Worm (Caenorhabditis elegans) whole organism, early embryonic: ENCODE measurements around the gene B0496.1.

Source experiments
- B0310.2 ChIP-seq: sonication (generic microtip); optimal IDR thresholded peaks from 2 replicates; lab custom pipeline; 2016; ENCODE audit warnings: mild to moderate bottlenecking, missing genetic modification characterization, missing compliant biosample characterization
- F13C5.2 ChIP-seq: sonication (generic microtip); optimal IDR thresholded peaks from 2 replicates; lab custom pipeline; 2017; ENCODE audit warnings: mild to moderate bottlenecking, missing genetic modification characterization, inconsistent platforms, missing compliant biosample characterization
- aly-1 ChIP-seq: sonication (generic microtip); optimal IDR thresholded peaks from 2 replicates; lab custom pipeline; 2016; ENCODE audit warnings: missing genetic modification characterization, missing compliant biosample characterization
- ama-1 ChIP-seq: fragments of 150-350 bp; optimal IDR thresholded peaks from 2 replicates; lab custom pipeline; 2014
- ceh-13 ChIP-seq: fragments of 200-800 bp; sonication (Bioruptor generic); optimal IDR thresholded peaks from 2 replicates; lab custom pipeline; 2018; ENCODE audit warnings: mild to moderate bottlenecking, missing genetic modification characterization, missing compliant biosample characterization
- ceh-36 ChIP-seq: sonication (generic microtip); optimal IDR thresholded peaks from 2 replicates; lab custom pipeline; 2016; ENCODE audit warnings: missing genetic modification characterization, inconsistent platforms, missing compliant biosample characterization
- ets-7 ChIP-seq: sonication (generic microtip); optimal IDR thresholded peaks from 2 replicates; lab custom pipeline; 2016; ENCODE audit warnings: missing genotype, missing genetic modification characterization, missing compliant biosample characterization
- flt-1 ChIP-seq: fragments of 200-800 bp; sonication (Bioruptor generic); IDR thresholded peaks from 2 replicates; pipeline ENCODE4 v1.3.6; 2022; ENCODE audit warnings: missing genetic modification characterization, missing compliant biosample characterization
- hmbx-1 ChIP-seq: sonication (generic microtip); optimal IDR thresholded peaks from 2 replicates; lab custom pipeline; 2016; ENCODE audit warnings: mild to moderate bottlenecking, missing genetic modification characterization, missing compliant biosample characterization
- hmg-4 ChIP-seq: fragments of 200-800 bp; sonication (Bioruptor generic); optimal IDR thresholded peaks from 2 replicates; lab custom pipeline; 2018; ENCODE audit warnings: mild to moderate bottlenecking, missing genetic modification characterization, missing compliant biosample characterization
- hnd-1 ChIP-seq: sonication (generic microtip); optimal IDR thresholded peaks from 2 replicates; lab custom pipeline; 2016; ENCODE audit warnings: missing genetic modification characterization, missing compliant biosample characterization
- pes-1 ChIP-seq: fragments of 200-800 bp; sonication (Bioruptor generic); IDR thresholded peaks from 2 replicates; pipeline ENCODE4 v1.3.6; 2022; ENCODE audit warnings: missing genetic modification reagents, missing genetic modification characterization, missing compliant biosample characterization
- scrt-1 ChIP-seq: fragments of 200-800 bp; sonication (Bioruptor generic); IDR thresholded peaks from 2 replicates; pipeline ENCODE4 v1.3.6; 2022; ENCODE audit warnings: missing genetic modification characterization, missing compliant biosample characterization
- sea-1 ChIP-seq: fragments of 200-800 bp; sonication (Bioruptor generic); conservative IDR thresholded peaks from 2 replicates; pipeline ENCODE4 v1.3.6; 2022; ENCODE audit warnings: missing genetic modification characterization, missing compliant biosample characterization
- tbx-11 ChIP-seq: fragments of 200-800 bp; sonication (Bioruptor generic); IDR thresholded peaks from 2 replicates; pipeline ENCODE4 v1.3.6; 2022; ENCODE audit warnings: missing genetic modification characterization, missing compliant biosample characterization
- tbx-37 ChIP-seq: fragments of 200-800 bp; sonication (Bioruptor generic); conservative IDR thresholded peaks from 2 replicates; pipeline ENCODE4 v1.3.6; 2022; ENCODE audit warnings: missing genetic modification reagents, missing genetic modification characterization, missing compliant biosample characterization
- tra-4 ChIP-seq: sonication (generic microtip); optimal IDR thresholded peaks from 2 replicates; lab custom pipeline; 2017; ENCODE audit warnings: missing genetic modification characterization, missing compliant biosample characterization

Gene B0496.1

ce11 chrIV:7467170-7467569 is 21.1 kb downstream of the B0496.1 start:
- no peak for TF ChIP-seq ets-7 (tag; lab: Kevin White, UChicago)
- TF ChIP-seq pes-1 (GFP tag; lab: Robert Waterston, UW), result no peak

ce11 chrIV:7468638-7469037 is 22.5 kb downstream of the B0496.1 start:
- no peak for TF ChIP-seq hnd-1
- no peak for TF ChIP-seq B0310.2 (tag; lab: Kevin White, UChicago)
- no peak for TF ChIP-seq tra-4 (tag; lab: Kevin White, UChicago)
- no peak for TF ChIP-seq ets-7 (tag; lab: Kevin White, UChicago)
- TF ChIP-seq tbx-11 (GFP tag; lab: Robert Waterston, UW), result no peak
- TF ChIP-seq ama-1 (lab: Kevin White, UChicago), result no peak
- no peak for TF ChIP-seq ceh-36 (tag; lab: Kevin White, UChicago)

ce11 chrIV:7469782-7470413 is 23.8 kb downstream of the B0496.1 start, which contains the start of gene F55G1.7:
TSS of gene F55G1.7 (minus strand) at chrIV:7469832.
- TF ChIP-seq tbx-11 (GFP tag; lab: Robert Waterston, UW) (no peak), hmbx-1 (no peak), F13C5.2 (tag; lab: Kevin White, UChicago) (no peak), ets-7 (tag; lab: Kevin White, UChicago) (no peak), ceh-36 (tag; lab: Kevin White, UChicago) (no peak), ceh-13 (no peak), hmg-4 (GFP tag; lab: Kevin White, UChicago) (no peak), sea-1 (GFP tag; lab: Robert Waterston, UW) (no peak), aly-1 (tag; lab: Kevin White, UChicago) (no peak), ama-1 (lab: Kevin White, UChicago) (no peak), flt-1 (no peak), tbx-37 (GFP tag; lab: Robert Waterston, UW) (no peak), tra-4 (tag; lab: Kevin White, UChicago) (no peak), scrt-1 (GFP tag; lab: Robert Waterston, UW) (no peak), pes-1 (GFP tag; lab: Robert Waterston, UW) (no peak), hnd-1 (no peak), B0310.2 (tag; lab: Kevin White, UChicago) (no peak)

- TF ChIP-seq flt-1 (no peak), scrt-1 (GFP tag; lab: Robert Waterston, UW) (no peak), tbx-37 (GFP tag; lab: Robert Waterston, UW) (no peak), B0310.2 (tag; lab: Kevin White, UChicago) (no peak), tbx-11 (GFP tag; lab: Robert Waterston, UW) (no peak), ets-7 (tag; lab: Kevin White, UChicago) (no peak), pes-1 (GFP tag; lab: Robert Waterston, UW) (no peak), F13C5.2 (tag; lab: Kevin White, UChicago) (no peak), sea-1 (GFP tag; lab: Robert Waterston, UW) (no peak), tra-4 (tag; lab: Kevin White, UChicago) (no peak)
Observed at ce11 chrIV:7473159-7473649, 27.1 kb downstream of the B0496.1 start, which contains the start of the genes plk-3 and F55G1.6. TSS of gene plk-3 (minus strand) at chrIV:7473209. TSS of gene F55G1.6 (plus strand) at chrIV:7473517.

ce11 chrIV:7474826-7475225 is 28.7 kb downstream of the B0496.1 start, which contains the start of gene slc-25A18.2:
TSS of gene slc-25A18.2 (plus strand) at chrIV:7475041.
- TF ChIP-seq flt-1 (no peak), tbx-11 (GFP tag; lab: Robert Waterston, UW) (no peak), scrt-1 (GFP tag; lab: Robert Waterston, UW) (no peak), ets-7 (tag; lab: Kevin White, UChicago) (no peak), aly-1 (tag; lab: Kevin White, UChicago) (no peak), F13C5.2 (tag; lab: Kevin White, UChicago) (no peak), sea-1 (GFP tag; lab: Robert Waterston, UW) (no peak), hnd-1 (no peak), hmbx-1 (no peak), tbx-37 (GFP tag; lab: Robert Waterston, UW) (no peak), pes-1 (GFP tag; lab: Robert Waterston, UW) (no peak), B0310.2 (tag; lab: Kevin White, UChicago) (no peak), ceh-13 (no peak), hmg-4 (GFP tag; lab: Kevin White, UChicago) (no peak), ama-1 (lab: Kevin White, UChicago) (no peak), ceh-36 (tag; lab: Kevin White, UChicago) (no peak), tra-4 (tag; lab: Kevin White, UChicago) (no peak)

ce11 chrIV:7477197-7477596 is 31.1 kb downstream of the B0496.1 start, which contains the start of gene pycr-4:
TSS of gene pycr-4 (minus strand) at chrIV:7477297.
- TF ChIP-seq tra-4 (tag; lab: Kevin White, UChicago) (no peak), flt-1 (no peak), ceh-36 (tag; lab: Kevin White, UChicago) (no peak), tbx-37 (GFP tag; lab: Robert Waterston, UW) (no peak), aly-1 (tag; lab: Kevin White, UChicago) (no peak), ets-7 (tag; lab: Kevin White, UChicago) (no peak), F13C5.2 (tag; lab: Kevin White, UChicago) (no peak), ama-1 (lab: Kevin White, UChicago) (no peak)

ce11 chrIV:7477697-7478096 is 31.6 kb downstream of the B0496.1 start:
- no peak for TF ChIP-seq sea-1 (GFP tag; lab: Robert Waterston, UW)
- TF ChIP-seq aly-1 (tag; lab: Kevin White, UChicago), result no peak
- no peak for TF ChIP-seq hmbx-1
- no peak for TF ChIP-seq hmg-4 (GFP tag; lab: Kevin White, UChicago)
- no peak for TF ChIP-seq tbx-11 (GFP tag; lab: Robert Waterston, UW)
- no peak for TF ChIP-seq tbx-37 (GFP tag; lab: Robert Waterston, UW)
- no peak for TF ChIP-seq pes-1 (GFP tag; lab: Robert Waterston, UW)
- no peak for TF ChIP-seq ceh-36 (tag; lab: Kevin White, UChicago)
